Fruit fly (Drosophila melanogaster): ENCODE measurements around the gene crn.
A peak's percentile ranks its signal among the peaks of the same experiment; 100 is the strongest.

Gene crn

DNA sequence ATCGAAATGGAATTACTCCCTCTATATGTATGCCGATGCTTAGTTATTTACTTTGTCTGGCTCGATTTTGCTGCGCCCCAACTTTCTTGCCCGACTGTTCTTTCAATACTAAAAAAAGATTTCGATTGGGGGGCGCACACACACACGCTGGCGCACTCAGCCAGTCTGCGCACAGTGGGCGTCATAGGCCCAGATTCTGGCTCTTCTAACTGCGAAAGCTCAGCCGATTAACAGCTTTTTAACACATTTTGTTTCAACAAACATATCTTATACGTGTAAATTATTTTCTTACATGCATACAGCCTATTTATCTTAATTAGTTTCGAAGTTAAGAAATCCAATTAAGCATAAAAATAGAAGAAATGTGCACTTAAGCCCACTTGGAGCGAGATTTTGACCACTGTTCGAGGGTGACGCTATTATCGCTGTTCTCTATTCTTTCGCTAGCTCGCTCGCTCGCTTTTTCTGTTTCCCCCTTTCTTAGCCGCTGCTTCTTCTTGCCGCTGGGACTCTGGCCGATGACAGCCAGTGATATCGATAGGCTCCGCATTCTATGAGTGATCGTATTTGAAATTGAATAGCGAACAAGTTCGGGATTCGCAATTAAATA, 27.5 kb downstream of the crn start, which contains the start of gene Vinc (continued):
- TF ChIP-seq sr (GFP tag; IDR thresholded peaks at IDR 0.05) (peak; percentile 23; the same call in 1 of the 3 replicates), peb (GFP tag; IDR thresholded peaks at IDR 0.05) (peak; percentile 75), pros (GFP tag; optimal IDR thresholded peaks at IDR 0.05) (peak; percentile 81), CG8290 (GFP tag; optimal IDR thresholded peaks at IDR 0.05) (peak; percentile 57), CG8290 (tag; optimal IDR thresholded peaks at IDR 0.05) (no peak), CG11696 (GFP tag; IDR thresholded peaks at IDR 0.05) (0 out of 2 replicates have a peak, but pooled peaks have one; percentile 16), phol (tag; optimal IDR thresholded peaks at IDR 0.05) (peak; percentile 87), CG2116 (GFP tag; optimal IDR thresholded peaks at IDR 0.05) (peak; percentile 38), Myb (GFP tag; optimal IDR thresholded peaks at IDR 0.05) (peak; percentile 58), Rx (GFP tag; IDR thresholded peaks at IDR 0.05) (peak; percentile 73), CG10267 (tag; optimal IDR thresholded peaks at IDR 0.05) (peak; percentile 82)

DNA sequence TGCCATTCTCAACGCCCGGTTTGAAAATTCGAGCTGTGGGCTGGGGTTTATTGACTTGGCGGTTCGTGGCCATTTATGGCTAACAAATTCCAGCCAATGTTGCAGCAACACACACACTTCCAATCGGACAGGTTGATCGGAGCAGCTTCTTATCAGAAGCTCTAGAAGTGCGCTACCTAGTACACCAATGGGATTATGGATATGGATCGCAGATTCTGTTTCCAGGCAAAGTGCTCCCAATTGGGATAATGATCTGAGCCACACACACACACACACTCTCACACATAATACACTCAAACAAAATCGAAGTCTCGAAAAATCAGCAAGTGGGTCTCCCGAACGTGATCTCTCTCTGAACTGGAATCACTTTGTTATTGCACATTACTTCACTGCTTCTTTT, 28.2 kb downstream of the crn start:
- TF ChIP-seq insv (GFP tag; optimal IDR thresholded peaks at IDR 0.05) (peak; percentile 57 to 95), CG10565 (GFP tag; optimal IDR thresholded peaks at IDR 0.05) (no peak), Elba2 (GFP tag; optimal IDR thresholded peaks at IDR 0.05) (peak; percentile 61), CG11504 (tag; optimal IDR thresholded peaks at IDR 0.05) (peak; percentile 41), zen (tag; optimal IDR thresholded peaks at IDR 0.05) (peak; percentile 18), cato (GFP tag; optimal IDR thresholded peaks at IDR 0.05; ENCODE audit: borderline replicate concordance) (no peak), jing (GFP tag; optimal IDR thresholded peaks at IDR 0.05) (no peak)

DNA sequence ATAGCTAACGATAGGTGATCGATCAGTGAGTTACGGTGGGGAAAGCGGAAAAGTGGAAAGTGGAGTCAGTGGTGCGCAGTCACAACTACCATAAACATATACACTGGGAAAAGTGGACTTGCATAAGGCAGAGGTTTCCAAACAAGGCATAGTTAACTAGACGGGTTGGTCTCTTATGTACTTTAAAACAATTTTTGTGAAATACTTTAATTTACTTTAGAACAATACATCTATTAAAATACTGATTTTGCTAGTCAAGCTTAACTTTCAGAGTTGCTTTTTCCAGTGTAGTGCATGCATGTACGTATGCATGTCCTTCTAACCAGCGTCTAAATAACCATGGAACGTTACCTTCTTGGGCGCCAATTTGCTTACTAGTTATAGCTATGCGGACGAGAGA, 29.9 kb downstream of the crn start:
- TF ChIP-seq CG10366 (GFP tag; IDR thresholded peaks at IDR 0.05) (no peak), Xrp1 (GFP tag; IDR thresholded peaks at IDR 0.05) (peak; percentile 35; the same call in 1 of the 2 replicates), nmo (GFP tag; optimal IDR thresholded peaks at IDR 0.05) (peak; percentile 17), gem (tag; optimal IDR thresholded peaks at IDR 0.05) (peak; percentile 39), CG12744 (GFP tag; optimal IDR thresholded peaks at IDR 0.05) (no peak), CrebB (tag; optimal IDR thresholded peaks at IDR 0.05) (no peak), unpg (GFP tag; optimal IDR thresholded peaks at IDR 0.05) (peak; percentile 9), odd (GFP tag; optimal IDR thresholded peaks at IDR 0.05) (no peak), Blimp-1 (GFP tag; optimal IDR thresholded peaks at IDR 0.05) (peak; percentile 42), sima (GFP tag; optimal IDR thresholded peaks at IDR 0.05) (no peak), CG2712 (tag; optimal IDR thresholded peaks at IDR 0.05) (peak; percentile 7), CG11695 (GFP tag; IDR thresholded peaks at IDR 0.05) (no peak), Sin3A (optimal IDR thresholded peaks at IDR 0.05) (no peak), CG7357 (GFP tag; IDR thresholded peaks at IDR 0.05) (no peak), Xbp1 (GFP tag; optimal IDR thresholded peaks at IDR 0.05) (peak; percentile 31), Ssrp (tag; optimal IDR thresholded peaks at IDR 0.05) (peak; percentile 9), CG7372 (GFP tag; IDR thresholded peaks at IDR 0.05) (no peak), Pdp1 (GFP tag; optimal IDR thresholded peaks at IDR 0.05) (no peak), CG11398 (GFP tag; optimal IDR thresholded peaks at IDR 0.05) (no peak), Neu2 (GFP tag; optimal IDR thresholded peaks at IDR 0.05; ENCODE audit: borderline replicate concordance) (no peak), CG31441 (GFP tag; IDR thresholded peaks at IDR 0.05) (0 out of 2 replicates have a peak, but pooled peaks have one; percentile 22), ttk (GFP tag; IDR thresholded peaks at IDR 0.05) (0 out of 2 replicates have a peak, but pooled peaks have one; percentile 7), CG15073 (GFP tag; optimal IDR thresholded peaks at IDR 0.05) (no peak), CG12391 (tag; optimal IDR thresholded peaks at IDR 0.05) (no peak), Sox102F (GFP tag; optimal IDR thresholded peaks at IDR 0.05) (peak; percentile 45), ATbp (GFP tag; optimal IDR thresholded peaks at IDR 0.05) (peak; percentile 2), B-H2 (GFP tag; optimal IDR thresholded peaks at IDR 0.05) (no peak), lilli (GFP tag; optimal IDR thresholded peaks at IDR 0.05) (no peak), Doc2 (GFP tag; IDR thresholded peaks at IDR 0.05) (no peak), CG4282 (GFP tag; optimal IDR thresholded peaks at IDR 0.05) (no peak), CG10321 (GFP tag; IDR thresholded peaks at IDR 0.05) (no peak)
